Fruit fly (Drosophila melanogaster) whole organism, embryonic: ENCODE results near the gene Grip75.
A peak's percentile ranks its signal among the peaks of the same experiment; 100 is the strongest.

ENCODE experiments used
- Asciz ChIP-seq: fragments of 200-800 bp; sonication (Bioruptor generic); optimal IDR thresholded peaks from 2 replicates; lab custom pipeline; 2017; ENCODE audit warnings: missing biosample characterization, mild to moderate bottlenecking, missing genetic modification characterization, missing genetic modification reagents
- Atf6 ChIP-seq: fragments of 200-800 bp; sonication (Bioruptor generic); IDR thresholded peaks from 2 replicates; pipeline ENCODE4 v1.3.6; 2022; ENCODE audit warnings: missing biosample characterization, missing genetic modification characterization
- Blimp-1 ChIP-seq: fragments of 200-800 bp; sonication (Bioruptor generic); optimal IDR thresholded peaks from 3 replicates; lab custom pipeline; 2018; ENCODE audit warnings: missing biosample characterization, missing genetic modification characterization, mild to moderate bottlenecking, moderate library complexity, missing genetic modification reagents
- CG10431 ChIP-seq: fragments of 200-800 bp; sonication (Bioruptor generic); optimal IDR thresholded peaks from 3 replicates; lab custom pipeline; 2018; ENCODE audit warnings: missing biosample characterization, mild to moderate bottlenecking, missing genetic modification characterization
- CG11093 ChIP-seq: fragments of 200-800 bp; sonication (Bioruptor generic); IDR thresholded peaks from 3 replicates; pipeline ENCODE4 v1.3.6; 2022; ENCODE audit warnings: missing biosample characterization, missing genetic modification characterization
- CG11456 ChIP-seq: fragments of 200-800 bp; sonication (Bioruptor generic); IDR thresholded peaks from 3 replicates; pipeline ENCODE4 v1.3.6; 2022; ENCODE audit warnings: missing biosample characterization, missing genetic modification characterization
- CG12236 ChIP-seq: fragments of 200-800 bp; sonication (Bioruptor generic); optimal IDR thresholded peaks from 2 replicates; lab custom pipeline; 2016; ENCODE audit warnings: missing biosample characterization, missing genetic modification characterization
- CG15073 ChIP-seq: fragments of 200-800 bp; sonication (Bioruptor generic); optimal IDR thresholded peaks from 2 replicates; lab custom pipeline; 2016; ENCODE audit warnings: missing biosample characterization, missing genetic modification characterization
- CG15514 ChIP-seq: fragments of 200-800 bp; sonication (Bioruptor generic); optimal IDR thresholded peaks from 3 replicates; lab custom pipeline; 2017; ENCODE audit warnings: missing biosample characterization, missing genetic modification characterization, mild to moderate bottlenecking, moderate library complexity, missing genetic modification reagents
- CG16813 ChIP-seq: fragments of 200-800 bp; sonication (Bioruptor generic); IDR thresholded peaks from 3 replicates; pipeline ENCODE4 v1.3.6; 2022; ENCODE audit warnings: missing biosample characterization, missing genetic modification characterization; ENCODE audit not compliant: partially characterized antibody
- CG16815 ChIP-seq: fragments of 200-800 bp; sonication (Bioruptor generic); optimal IDR thresholded peaks from 3 replicates; lab custom pipeline; 2017; ENCODE audit warnings: missing biosample characterization, mild to moderate bottlenecking, missing genetic modification characterization
- CG17361 ChIP-seq: fragments of 200-800 bp; sonication (Bioruptor generic); IDR thresholded peaks from 3 replicates; pipeline ENCODE4 v1.3.6; 2022; ENCODE audit warnings: missing biosample characterization, missing genetic modification characterization
- CG1832 ChIP-seq: fragments of 200-800 bp; sonication (Bioruptor generic); optimal IDR thresholded peaks from 2 replicates; lab custom pipeline; 2017; ENCODE audit warnings: missing biosample characterization, mild to moderate bottlenecking, missing genetic modification characterization, inconsistent platforms
- CG30403 ChIP-seq: fragments of 200-800 bp; sonication (Bioruptor generic); optimal IDR thresholded peaks from 3 replicates; lab custom pipeline; 2016; ENCODE audit warnings: missing biosample characterization, missing genetic modification characterization
- CG3163 ChIP-seq: fragments of 200-800 bp; sonication (Bioruptor generic); optimal IDR thresholded peaks from 3 replicates; lab custom pipeline; 2016; ENCODE audit warnings: missing biosample characterization, missing genetic modification characterization
- CG32532 ChIP-seq: fragments of 200-800 bp; sonication (Bioruptor generic); IDR thresholded peaks from 2 replicates; pipeline ENCODE4 v1.3.6; 2022; ENCODE audit warnings: missing biosample characterization, missing genetic modification characterization
- CG34376 ChIP-seq: fragments of 200-800 bp; sonication (Bioruptor generic); optimal IDR thresholded peaks from 2 replicates; lab custom pipeline; 2018; ENCODE audit warnings: missing biosample characterization, mild to moderate bottlenecking, missing genetic modification characterization
- CG5245 ChIP-seq: fragments of 200-800 bp; sonication (Bioruptor generic); optimal IDR thresholded peaks from 3 replicates; lab custom pipeline; 2016; ENCODE audit warnings: missing biosample characterization, missing genetic modification characterization
- CG6683 ChIP-seq: fragments of 200-800 bp; sonication (Bioruptor generic); optimal IDR thresholded peaks from 2 replicates; lab custom pipeline; 2017; ENCODE audit warnings: missing biosample characterization, mild to moderate bottlenecking, missing genetic modification characterization, missing genetic modification reagents
- CG7271 ChIP-seq: fragments of 200-800 bp; sonication (Bioruptor generic); optimal IDR thresholded peaks from 2 replicates; lab custom pipeline; 2018; ENCODE audit warnings: missing biosample characterization, mild to moderate bottlenecking, missing genetic modification characterization, moderate library complexity
- CG7745 ChIP-seq: fragments of 200-800 bp; sonication (Bioruptor generic); optimal IDR thresholded peaks from 2 replicates; lab custom pipeline; 2018; ENCODE audit warnings: missing biosample characterization, mild to moderate bottlenecking, missing genetic modification characterization, moderate library complexity
- CG7786 ChIP-seq: fragments of 200-800 bp; sonication (Bioruptor generic); optimal IDR thresholded peaks from 2 replicates; lab custom pipeline; 2016; ENCODE audit warnings: missing biosample characterization, missing genetic modification characterization
- CG8290 ChIP-seq, 3 experiments: fragments of 200-800 bp; sonication (Bioruptor generic); optimal IDR thresholded peaks; 2 replicates each; lab custom pipeline; 2016 to 2019; ENCODE audit warnings: missing biosample characterization in 3 of 3, missing genetic modification characterization in 3 of 3, mild to moderate bottlenecking in 2 of 3, moderate library complexity in 1 of 3
- CG9797 ChIP-seq: fragments of 200-800 bp; sonication (Bioruptor generic); optimal IDR thresholded peaks from 3 replicates; lab custom pipeline; 2018; ENCODE audit warnings: missing biosample characterization, mild to moderate bottlenecking, missing genetic modification characterization
- Dek ChIP-seq: fragments of 200-800 bp; sonication (Bioruptor generic); optimal IDR thresholded peaks from 3 replicates; lab custom pipeline; 2019; ENCODE audit warnings: missing biosample characterization, mild to moderate bottlenecking, missing genetic modification characterization, moderate library complexity
- Dfd ChIP-seq, 2 experiments: fragments of >200 bp; optimal IDR thresholded peaks; 2 replicates each; lab custom pipeline; 2017; ENCODE audit warnings: missing biosample characterization in 2 of 2, missing genetic modification characterization in 2 of 2
- Dp ChIP-seq: fragments of 200-800 bp; sonication (Bioruptor generic); optimal IDR thresholded peaks from 2 replicates; lab custom pipeline; 2018; ENCODE audit warnings: missing biosample characterization, mild to moderate bottlenecking, missing genetic modification characterization, moderate library complexity
- Ets65A ChIP-seq: fragments of 200-800 bp; sonication (Bioruptor generic); peaks from one replicate; lab custom pipeline; 2016; ENCODE audit warnings: missing biosample characterization, missing genetic modification characterization
- Ets97D ChIP-seq: fragments of 200-800 bp; sonication (Bioruptor generic); optimal IDR thresholded peaks from 3 replicates; lab custom pipeline; 2016; ENCODE audit warnings: missing biosample characterization, missing genetic modification characterization
- HmgZ ChIP-seq: fragments of 200-800 bp; sonication (Bioruptor generic); optimal IDR thresholded peaks from 2 replicates; lab custom pipeline; 2018; ENCODE audit warnings: missing biosample characterization, mild to moderate bottlenecking, missing genetic modification characterization
- Med ChIP-seq: fragments of 200-800 bp; sonication (Bioruptor generic); peaks from one replicate; lab custom pipeline; 2016; ENCODE audit warnings: missing biosample characterization, missing genetic modification characterization, mild to moderate bottlenecking, inconsistent platforms, moderate library complexity
- Rx ChIP-seq: fragments of 200-800 bp; sonication (Bioruptor generic); IDR thresholded peaks from 2 replicates; pipeline ENCODE4 v1.3.6; 2022; ENCODE audit warnings: missing biosample characterization, missing genetic modification characterization
- Side ChIP-seq: fragments of 200-800 bp; sonication (Bioruptor generic); optimal IDR thresholded peaks from 2 replicates; lab custom pipeline; 2016; ENCODE audit warnings: missing biosample characterization, missing genetic modification characterization
- Xrp1 ChIP-seq: fragments of 200-800 bp; sonication (Bioruptor generic); IDR thresholded peaks from 2 replicates; pipeline ENCODE4 v1.3.6; 2022; ENCODE audit warnings: missing biosample characterization, missing genetic modification characterization
- YL-1 ChIP-seq: fragments of 200-800 bp; sonication (Bioruptor generic); optimal IDR thresholded peaks from 3 replicates; lab custom pipeline; 2017; ENCODE audit warnings: missing biosample characterization, mild to moderate bottlenecking, missing genetic modification characterization
- caup ChIP-seq: fragments of 200-800 bp; sonication (Bioruptor generic); optimal IDR thresholded peaks from 3 replicates; lab custom pipeline; 2017; ENCODE audit warnings: missing biosample characterization, mild to moderate bottlenecking, missing genetic modification characterization, moderate library complexity; ENCODE audit not compliant: severe bottlenecking
- grau ChIP-seq: fragments of 200-800 bp; optimal IDR thresholded peaks from 3 replicates; lab custom pipeline; 2019; ENCODE audit warnings: missing biosample characterization, mild to moderate bottlenecking, missing genetic modification characterization, moderate library complexity
- ham ChIP-seq: fragments of 200-800 bp; sonication (Bioruptor generic); IDR thresholded peaks from 2 replicates; pipeline ENCODE4 v1.3.6; 2022; ENCODE audit warnings: missing biosample characterization, missing genetic modification characterization
- lab ChIP-seq: fragments of 200-800 bp; sonication (Bioruptor generic); optimal IDR thresholded peaks from 3 replicates; lab custom pipeline; 2017; ENCODE audit warnings: missing biosample characterization, missing genetic modification characterization, mild to moderate bottlenecking, moderate library complexity, missing genetic modification reagents
- lola ChIP-seq, 3 experiments: fragments of >200 bp in 2 of 3; fragments of 200-800 bp in 1 of 3; sonication (Bioruptor generic) in 1 of 3; optimal IDR thresholded peaks; 2 replicates each; lab custom pipeline; 2017 to 2019; ENCODE audit warnings: missing biosample characterization in 3 of 3, missing genetic modification characterization in 3 of 3, mild to moderate bottlenecking in 1 of 3, moderate library complexity in 1 of 3
- mam ChIP-seq: fragments of 200-800 bp; sonication (Bioruptor generic); optimal IDR thresholded peaks from 3 replicates; lab custom pipeline; 2016; ENCODE audit warnings: missing biosample characterization, missing genetic modification characterization
- mld ChIP-seq: fragments of 200-800 bp; sonication (Bioruptor generic); IDR thresholded peaks from 3 replicates; pipeline ENCODE4 v1.3.6; 2022; ENCODE audit warnings: missing biosample characterization, missing genetic modification characterization; ENCODE audit not compliant: partially characterized antibody
- nmo ChIP-seq: fragments of 200-800 bp; sonication (Bioruptor generic); optimal IDR thresholded peaks from 2 replicates; lab custom pipeline; 2018; ENCODE audit warnings: missing biosample characterization, mild to moderate bottlenecking, missing genetic modification characterization, moderate library complexity
- pho ChIP-seq: fragments of 200-800 bp; sonication (Bioruptor generic); optimal IDR thresholded peaks from 2 replicates; lab custom pipeline; 2016; ENCODE audit warnings: missing biosample characterization, missing genetic modification characterization
- pzg ChIP-seq: fragments of 200-800 bp; sonication (Bioruptor generic); optimal IDR thresholded peaks from 3 replicates; lab custom pipeline; 2018; ENCODE audit warnings: missing biosample characterization, mild to moderate bottlenecking, missing genetic modification characterization, moderate library complexity
- repo ChIP-seq: fragments of 200-800 bp; sonication (Bioruptor generic); optimal IDR thresholded peaks from 2 replicates; lab custom pipeline; 2016; ENCODE audit warnings: missing biosample characterization, missing genetic modification characterization
- schlank ChIP-seq: fragments of 200-800 bp; sonication (Bioruptor generic); optimal IDR thresholded peaks from 2 replicates; lab custom pipeline; 2018; ENCODE audit warnings: missing biosample characterization, mild to moderate bottlenecking, missing genetic modification characterization
- sd ChIP-seq: fragments of 200-800 bp; sonication (Bioruptor generic); optimal IDR thresholded peaks from 3 replicates; lab custom pipeline; 2018; ENCODE audit warnings: missing biosample characterization, mild to moderate bottlenecking, missing genetic modification characterization, moderate library complexity
- sens-2 ChIP-seq: fragments of 200-800 bp; sonication (Bioruptor generic); IDR thresholded peaks from 2 replicates; pipeline ENCODE4 v1.3.6; 2022; ENCODE audit warnings: missing biosample characterization, missing genetic modification characterization

Gene Grip75

dm6 chr2L:10488484-10489223 is 5.6 kb downstream of the Grip75 start, which contains the start of the genes Cog4 and CG6144 (continued):
- no peak for TF ChIP-seq CG8290 (GFP tag; optimal IDR thresholded peaks at IDR 0.05; lab: Kevin White, UChicago)
- no peak for TF ChIP-seq CG8290 (tag; optimal IDR thresholded peaks at IDR 0.05; lab: Kevin White, UChicago)
- TF ChIP-seq repo, result no peak
- TF ChIP-seq HmgZ, result no peak
- no peak for TF ChIP-seq CG34376
- peak; percentile 56 for TF ChIP-seq CG15514
- TF ChIP-seq Ets97D (GFP tag; lab: Kevin White, UChicago), result peak; percentile 29
- TF ChIP-seq lab (GFP tag; lab: Kevin White, UChicago), result no peak
- no peak for TF ChIP-seq CG1832 (GFP tag; lab: Kevin White, UChicago)
- TF ChIP-seq CG6683 (GFP tag; lab: Kevin White, UChicago), result no peak
- no peak for TF ChIP-seq CG7786 (GFP tag; lab: Kevin White, UChicago)
- peak; percentile 21; the same call in 1 of the 2 replicates for TF ChIP-seq CG32532 (GFP tag; lab: Robert Waterston, UW)
- no peak for TF ChIP-seq caup
- TF ChIP-seq ham (GFP tag; lab: Robert Waterston, UW), result no peak
- TF ChIP-seq CG7745 (tag; lab: Kevin White, UChicago), result no peak
- TF ChIP-seq CG15073 (GFP tag; lab: Kevin White, UChicago), result no peak
- no peak for TF ChIP-seq Blimp-1 (GFP tag; lab: Kevin White, UChicago)
- TF ChIP-seq CG3163, result no peak
- no peak for TF ChIP-seq Rx
- TF ChIP-seq Atf6 (GFP tag; lab: Robert Waterston, UW), result peak; percentile 66
- peak; percentile 71 for TF ChIP-seq CG16813 (GFP tag; lab: Robert Waterston, UW)
- TF ChIP-seq mld, result no peak
- peak; percentile 56 for TF ChIP-seq YL-1 (GFP tag; lab: Kevin White, UChicago)
- peak; percentile 45 for TF ChIP-seq Dp (GFP tag; lab: Kevin White, UChicago)
- TF ChIP-seq CG30403 (GFP tag; lab: Kevin White, UChicago), result peak; percentile 44
- no peak for TF ChIP-seq CG11093 (GFP tag; lab: Robert Waterston, UW)
- TF ChIP-seq Dfd (GFP tag; optimal IDR thresholded peaks at IDR 0.05; lab: Kevin White, UChicago), result no peak
- peak in 1 of 3 experiments; percentile 55 for TF ChIP-seq lola (GFP tag; optimal IDR thresholded peaks at IDR 0.05; lab: Kevin White, UChicago)
- no peak for TF ChIP-seq CG7271 (tag; lab: Kevin White, UChicago)
- peak; percentile 63 for TF ChIP-seq Med
- TF ChIP-seq Ets65A (GFP tag; lab: Kevin White, UChicago), result no peak
- TF ChIP-seq pzg (GFP tag; lab: Kevin White, UChicago), result peak; percentile 61
- TF ChIP-seq schlank, result no peak
- no peak for TF ChIP-seq Asciz (GFP tag; lab: Kevin White, UChicago)
- no peak for TF ChIP-seq pho
- TF ChIP-seq CG9797 (GFP tag; lab: Kevin White, UChicago), result peak; percentile 61
- no peak for TF ChIP-seq Dek (tag; lab: Kevin White, UChicago)
- no peak for TF ChIP-seq sens-2 (GFP tag; lab: Robert Waterston, UW)
- TF ChIP-seq grau (tag; lab: Kevin White, UChicago), result no peak
- TF ChIP-seq Xrp1, result peak; percentile 53; the same call in 1 of the 2 replicates
- no peak for TF ChIP-seq CG10431 (GFP tag; lab: Kevin White, UChicago)
- TF ChIP-seq CG17361 (GFP tag; lab: Robert Waterston, UW), result no peak
- peak; percentile 97 for TF ChIP-seq sd (tag; lab: Kevin White, UChicago)
- TF ChIP-seq CG16815 (GFP tag; lab: Kevin White, UChicago), result no peak
- TF ChIP-seq CG5245 (GFP tag; lab: Kevin White, UChicago), result no peak
- TF ChIP-seq CG12236, result no peak
- TF ChIP-seq nmo (GFP tag; lab: Kevin White, UChicago), result peak; percentile 83
- no peak for TF ChIP-seq CG11456 (GFP tag; lab: Robert Waterston, UW)
- TF ChIP-seq mam (GFP tag; lab: Kevin White, UChicago), result peak; percentile 48
- peak; percentile 33 for TF ChIP-seq Side (GFP tag; lab: Kevin White, UChicago)
